Worm (Caenorhabditis elegans) whole organism, L4 larva: ENCODE measurements around the gene comt-1.

Experiments
- D1046.2 ChIP-seq: fragments of 200-800 bp; sonication (Bioruptor generic); IDR thresholded peaks from 2 replicates; pipeline ENCODE4 v1.3.6; 2022; ENCODE audit warnings: missing genetic modification characterization, missing compliant biosample characterization
- F10B5.3 ChIP-seq: sonication (generic microtip); optimal IDR thresholded peaks from 2 replicates; lab custom pipeline; 2016; ENCODE audit warnings: mild to moderate bottlenecking, missing genetic modification characterization, missing compliant biosample characterization
- F37D6.2 ChIP-seq: sonication (generic microtip); optimal IDR thresholded peaks from 2 replicates; lab custom pipeline; 2016; ENCODE audit warnings: mild to moderate bottlenecking, missing genetic modification characterization, missing compliant biosample characterization
- F49E8.2 ChIP-seq: sonication (generic microtip); optimal IDR thresholded peaks from 2 replicates; lab custom pipeline; 2016; ENCODE audit warnings: missing compliant biosample characterization, mild to moderate bottlenecking, missing genetic modification characterization, borderline replicate concordance
- R02D3.7 ChIP-seq: fragments of 150-350 bp; sonication (generic microtip); optimal IDR thresholded peaks from 3 replicates; lab custom pipeline; 2014; ENCODE audit warnings: missing biosample characterization, missing genetic modification characterization
- T26A8.4 ChIP-seq: fragments of 200-800 bp; sonication (Bioruptor generic); IDR thresholded peaks from 2 replicates; pipeline ENCODE4 v1.3.6; 2022; ENCODE audit warnings: missing genetic modification characterization, missing compliant biosample characterization
- Y48G9A.11 ChIP-seq: fragments of 200-800 bp; sonication (Bioruptor generic); IDR thresholded peaks from 2 replicates; pipeline ENCODE4 v1.3.6; 2022; ENCODE audit warnings: missing genetic modification reagents, missing genetic modification characterization, missing compliant biosample characterization
- aha-1 ChIP-seq: fragments of 150-350 bp; peaks from one replicate; lab custom pipeline; 2014; ENCODE audit warnings: missing biosample characterization, missing genetic modification characterization
- aly-2 ChIP-seq: sonication (generic microtip); optimal IDR thresholded peaks from 2 replicates; lab custom pipeline; 2018; ENCODE audit warnings: missing biosample characterization, missing genetic modification characterization
- dmd-9 ChIP-seq: fragments of 200-800 bp; sonication (Bioruptor generic); IDR thresholded peaks from 2 replicates; pipeline ENCODE4 v1.3.6; 2022; ENCODE audit warnings: missing genetic modification reagents, missing genetic modification characterization, missing compliant biosample characterization
- dpl-1 ChIP-seq: fragments of 150-350 bp; optimal IDR thresholded peaks from 2 replicates; lab custom pipeline; 2014; ENCODE audit warnings: missing biosample characterization, missing genetic modification reagents, missing genetic modification characterization
- hif-1 ChIP-seq, 2 experiments: sonication (generic microtip); optimal IDR thresholded peaks; 2 replicates each; lab custom pipeline; 2016 to 2017; ENCODE audit warnings: missing compliant biosample characterization in 2 of 2, missing genetic modification characterization in 2 of 2, missing genetic modification reagents in 2 of 2, missing genotype in 2 of 2, mild to moderate bottlenecking in 1 of 2
- hlh-11 ChIP-seq: fragments of 200-800 bp; sonication (Bioruptor generic); optimal IDR thresholded peaks from 2 replicates; lab custom pipeline; 2018; ENCODE audit warnings: mild to moderate bottlenecking, missing genetic modification characterization, missing compliant biosample characterization
- hlh-30 ChIP-seq: sonication (generic microtip); optimal IDR thresholded peaks from 2 replicates; lab custom pipeline; 2017; ENCODE audit warnings: antibody characterized with exemption, mild to moderate bottlenecking, missing genetic modification characterization, missing compliant biosample characterization; ENCODE audit not compliant: insufficient read depth
- jun-1 ChIP-seq: fragments of 150-350 bp; optimal IDR thresholded peaks from 2 replicates; lab custom pipeline; 2014; ENCODE audit warnings: missing biosample characterization, missing genetic modification reagents, missing genetic modification characterization
- lim-7 ChIP-seq: fragments of 200-800 bp; sonication (Bioruptor generic); IDR thresholded peaks from 2 replicates; pipeline ENCODE4 v1.3.6; 2022; ENCODE audit warnings: missing genetic modification characterization, missing compliant biosample characterization
- lin-1 ChIP-seq: fragments of 200-800 bp; sonication (Bioruptor generic); IDR thresholded peaks from 2 replicates; pipeline ENCODE4 v1.3.6; 2022; ENCODE audit warnings: missing genetic modification reagents, missing genetic modification characterization, missing compliant biosample characterization
- lin-15B ChIP-seq: fragments of 150-350 bp; sonication (generic microtip); optimal IDR thresholded peaks from 3 replicates; lab custom pipeline; 2014; ENCODE audit warnings: missing biosample characterization, missing genetic modification characterization
- lin-29 ChIP-seq: fragments of 200-800 bp; sonication (Bioruptor generic); IDR thresholded peaks from 2 replicates; pipeline ENCODE4 v1.3.6; 2022; ENCODE audit warnings: missing genetic modification reagents, missing genetic modification characterization, missing compliant biosample characterization
- lin-38 ChIP-seq: fragments of 200-800 bp; sonication (Bioruptor generic); IDR thresholded peaks from 2 replicates; pipeline ENCODE4 v1.3.6; 2022; ENCODE audit warnings: missing genetic modification reagents, missing genetic modification characterization, missing compliant biosample characterization
- lsy-2 ChIP-seq, 2 experiments: fragments of 150-350 bp in 1 of 2; sonication (generic microtip) in 1 of 2; optimal IDR thresholded peaks; 2 replicates each; lab custom pipeline; 2014 to 2017; ENCODE audit warnings: missing biosample characterization in 2 of 2, missing genetic modification characterization in 2 of 2
- mdl-1 ChIP-seq, 2 experiments: fragments of 150-350 bp in 1 of 2; sonication (generic microtip) in 1 of 2; optimal IDR thresholded peaks; 2 replicates each; lab custom pipeline; 2014 to 2017; ENCODE audit warnings: missing biosample characterization in 2 of 2, missing genetic modification characterization in 2 of 2
- mdt-29 ChIP-seq: fragments of 200-800 bp; sonication (Bioruptor generic); IDR thresholded peaks from 2 replicates; pipeline ENCODE4 v1.3.6; 2022; ENCODE audit warnings: missing genetic modification reagents, missing genetic modification characterization, missing compliant biosample characterization
- mep-1 ChIP-seq: fragments of 150-350 bp; sonication (generic microtip); optimal IDR thresholded peaks from 3 replicates; lab custom pipeline; 2014; ENCODE audit warnings: missing biosample characterization, missing genetic modification characterization
- mes-2 ChIP-seq: sonication (generic microtip); optimal IDR thresholded peaks from 2 replicates; lab custom pipeline; 2016; ENCODE audit warnings: missing genotype, mild to moderate bottlenecking, missing genetic modification characterization, missing compliant biosample characterization; ENCODE audit not compliant: poor library complexity, severe bottlenecking
- mxl-3 ChIP-seq: fragments of 200-800 bp; sonication (Bioruptor generic); optimal IDR thresholded peaks from 2 replicates; lab custom pipeline; 2018; ENCODE audit warnings: mild to moderate bottlenecking, missing genetic modification characterization, missing compliant biosample characterization
- nhr-102 ChIP-seq: sonication (generic microtip); optimal IDR thresholded peaks from 2 replicates; lab custom pipeline; 2016; ENCODE audit warnings: mild to moderate bottlenecking, missing genetic modification characterization, moderate library complexity, missing compliant biosample characterization
- nhr-25 ChIP-seq: sonication (generic microtip); optimal IDR thresholded peaks from 2 replicates; lab custom pipeline; 2017; ENCODE audit warnings: missing genetic modification characterization, mild to moderate bottlenecking, missing compliant biosample characterization, antibody characterized with exemption, moderate library complexity, borderline replicate concordance; ENCODE audit not compliant: insufficient read depth
- nhr-28 ChIP-seq: fragments of 150-350 bp; optimal IDR thresholded peaks from 2 replicates; lab custom pipeline; 2014; ENCODE audit warnings: missing biosample characterization, missing genetic modification characterization
- nhr-76 ChIP-seq: fragments of 150-350 bp; optimal IDR thresholded peaks from 2 replicates; lab custom pipeline; 2014; ENCODE audit warnings: missing biosample characterization, missing genetic modification characterization
- pqm-1 ChIP-seq: sonication (generic microtip); optimal IDR thresholded peaks from 2 replicates; lab custom pipeline; 2017; ENCODE audit warnings: missing biosample characterization, missing genetic modification characterization
- rbr-2 ChIP-seq: sonication (generic microtip); optimal IDR thresholded peaks from 2 replicates; lab custom pipeline; 2016; ENCODE audit warnings: missing genotype, missing genetic modification characterization, missing compliant biosample characterization
- saeg-2 ChIP-seq: fragments of 200-800 bp; sonication (Bioruptor generic); IDR thresholded peaks from 2 replicates; pipeline ENCODE4 v1.3.6; 2022; ENCODE audit warnings: missing genetic modification reagents, missing genetic modification characterization, missing compliant biosample characterization
- sdz-12 ChIP-seq: fragments of 200-800 bp; sonication (Bioruptor generic); optimal IDR thresholded peaks from 2 replicates; lab custom pipeline; 2018; ENCODE audit warnings: mild to moderate bottlenecking, missing genetic modification characterization, missing compliant biosample characterization
- set-16 ChIP-seq: fragments of 200-800 bp; sonication (Bioruptor generic); IDR thresholded peaks from 2 replicates; pipeline ENCODE4 v1.3.6; 2022; ENCODE audit warnings: missing genetic modification reagents, missing genetic modification characterization, missing compliant biosample characterization
- unc-62 ChIP-seq, 3 experiments: fragments of 150-350 bp in 1 of 3; sonication (generic microtip); optimal IDR thresholded peaks in 2 of 3; peaks in 1 of 3; 1 replicate in 1 of 3; 2 replicates in 2 of 3; lab custom pipeline; 2014 to 2017; ENCODE audit warnings: missing biosample characterization in 3 of 3, missing genetic modification characterization in 3 of 3, missing genetic modification reagents in 3 of 3, missing genotype in 1 of 3
- zip-11 ChIP-seq: fragments of 200-800 bp; sonication (Bioruptor generic); IDR thresholded peaks from 2 replicates; pipeline ENCODE4 v1.3.6; 2022; ENCODE audit warnings: missing genetic modification characterization, missing compliant biosample characterization

comt-1 gene

DNA sequence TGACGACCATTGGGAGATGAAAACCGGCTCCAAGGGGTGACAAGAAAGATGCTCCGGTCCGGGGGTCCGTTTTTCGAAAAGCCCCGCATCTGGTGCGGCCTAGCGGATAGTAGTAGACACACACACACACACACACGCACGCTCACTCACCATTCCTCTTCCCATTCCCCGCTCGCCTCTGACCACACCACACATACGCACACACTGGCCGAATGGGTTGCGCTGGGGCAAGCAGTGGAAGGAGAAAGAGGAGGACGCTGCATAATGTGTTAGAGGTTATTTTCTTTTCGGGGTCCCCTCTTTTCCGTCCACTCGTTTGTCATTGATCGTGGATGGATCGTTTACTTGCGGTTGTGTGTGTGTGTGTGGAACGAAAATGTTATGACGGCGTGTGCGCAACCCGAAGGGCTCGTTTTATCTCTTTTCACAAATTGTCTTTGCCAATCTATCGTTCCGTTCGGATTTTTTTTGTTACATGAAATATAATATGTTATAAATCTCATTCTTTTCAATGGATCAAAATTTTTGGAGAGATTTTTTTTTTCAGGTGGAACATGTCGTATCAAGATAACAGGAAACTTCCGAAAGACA lies 23.1 kb upstream of the comt-1 start, which contains the start of gene vang-1 (continued):
- no peak for TF ChIP-seq lin-15B
- TF ChIP-seq F10B5.3 (tag; lab: Kevin White, UChicago), result no peak
- no peak for TF ChIP-seq zip-11
- TF ChIP-seq F49E8.2 (tag; lab: Kevin White, UChicago), result no peak
- TF ChIP-seq aha-1, result peak; percentile 98
- TF ChIP-seq dmd-9 (GFP tag; lab: Robert Waterston, UW), result no peak
- no peak for TF ChIP-seq aly-2 (tag; lab: Kevin White, UChicago)
- TF ChIP-seq mdt-29 (GFP tag; lab: Robert Waterston, UW), result no peak
- no peak for TF ChIP-seq nhr-76 (tag; lab: Kevin White, UChicago)
- no peak for TF ChIP-seq R02D3.7 (tag; lab: Kevin White, UChicago)
- TF ChIP-seq lim-7 (GFP tag; lab: Robert Waterston, UW), result no peak
- peak; percentile 58 for TF ChIP-seq mep-1 (tag; lab: Kevin White, UChicago)
- TF ChIP-seq pqm-1, result no peak
- TF ChIP-seq lsy-2 (tag; optimal IDR thresholded peaks at IDR 0.05; lab: Kevin White, UChicago), result no peak
- TF ChIP-seq hlh-11, result no peak
- no peak for TF ChIP-seq nhr-102
- no peak for TF ChIP-seq saeg-2 (GFP tag; lab: Robert Waterston, UW)
- no peak for TF ChIP-seq sdz-12 (GFP tag; lab: Kevin White, UChicago)

DNA sequence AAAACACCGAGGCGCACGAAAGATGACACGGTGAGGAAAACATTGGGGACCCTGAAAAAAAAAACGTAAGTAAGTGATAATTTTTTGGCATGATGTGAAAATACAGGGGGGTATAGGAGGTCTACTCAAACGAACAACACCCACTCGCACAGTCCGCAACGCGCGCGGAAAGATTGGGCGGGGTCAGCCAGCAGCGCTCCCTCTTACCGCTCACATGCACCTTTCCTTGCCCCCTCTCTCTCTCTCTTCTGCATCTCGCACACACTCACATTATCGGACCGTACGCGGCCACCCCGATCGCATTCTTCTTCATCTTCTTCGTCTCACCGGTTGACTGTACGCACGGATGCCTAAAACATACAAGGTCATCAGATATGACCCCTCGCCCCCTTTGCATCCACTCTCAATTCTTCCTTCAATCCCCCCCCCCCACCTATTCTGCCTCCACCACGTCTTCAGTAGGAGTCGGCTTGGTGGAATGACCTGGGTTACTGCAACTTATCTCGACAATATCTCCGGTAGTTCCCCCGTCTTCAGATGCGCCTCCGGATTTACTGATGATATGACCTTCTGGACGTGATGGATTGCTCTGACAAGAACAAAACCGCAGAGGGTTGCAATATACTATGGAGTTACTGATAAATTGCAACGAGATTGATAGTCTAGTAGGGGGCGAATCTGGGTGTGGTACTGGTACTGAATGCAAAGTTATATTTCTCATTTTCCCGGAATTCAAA lies 17.4 kb upstream of the comt-1 start, which contains the start of gene F53B3.5:
F53B3.5 (minus strand) TSS at position 51 of the 737 bp plus-strand sequence.
- TF ChIP-seq dpl-1 (no peak), jun-1 (tag; lab: Kevin White, UChicago) (no peak), set-16 (GFP tag; lab: Robert Waterston, UW) (peak; percentile 80), mdl-1 (tag; optimal IDR thresholded peaks at IDR 0.05; lab: Kevin White, UChicago) (peak in 1 of 2 experiments; percentile 1), rbr-2 (no peak), mxl-3 (GFP tag; lab: Kevin White, UChicago) (peak; percentile 21), F49E8.2 (tag; lab: Kevin White, UChicago) (no peak), T26A8.4 (GFP tag; lab: Robert Waterston, UW) (no peak), hlh-30 (tag; lab: Kevin White, UChicago) (peak; percentile 37), lin-1 (GFP tag; lab: Robert Waterston, UW) (no peak), lin-38 (GFP tag; lab: Robert Waterston, UW) (no peak), unc-62 (GFP tag; optimal IDR thresholded peaks at IDR 0.05 in 1 of 2; lab: Kevin White, UChicago) (peak in 1 of 2 experiments; percentile 87), unc-62 (tag; optimal IDR thresholded peaks at IDR 0.05; lab: Kevin White, UChicago) (no peak), mes-2 (tag; lab: Kevin White, UChicago) (no peak), aha-1 (no peak), nhr-25 (peak; percentile 16), F37D6.2 (no peak), nhr-28 (no peak), Y48G9A.11 (GFP tag; lab: Robert Waterston, UW) (no peak), lim-7 (GFP tag; lab: Robert Waterston, UW) (no peak), hlh-11 (no peak), hif-1 (tag; optimal IDR thresholded peaks at IDR 0.05; lab: Kevin White, UChicago) (no peak), lin-29 (GFP tag; lab: Robert Waterston, UW) (no peak), sdz-12 (GFP tag; lab: Kevin White, UChicago) (no peak), nhr-76 (tag; lab: Kevin White, UChicago) (no peak), D1046.2 (no peak)
